Worm (Caenorhabditis elegans): ENCODE results near the gene F46B3.7.

DNA sequence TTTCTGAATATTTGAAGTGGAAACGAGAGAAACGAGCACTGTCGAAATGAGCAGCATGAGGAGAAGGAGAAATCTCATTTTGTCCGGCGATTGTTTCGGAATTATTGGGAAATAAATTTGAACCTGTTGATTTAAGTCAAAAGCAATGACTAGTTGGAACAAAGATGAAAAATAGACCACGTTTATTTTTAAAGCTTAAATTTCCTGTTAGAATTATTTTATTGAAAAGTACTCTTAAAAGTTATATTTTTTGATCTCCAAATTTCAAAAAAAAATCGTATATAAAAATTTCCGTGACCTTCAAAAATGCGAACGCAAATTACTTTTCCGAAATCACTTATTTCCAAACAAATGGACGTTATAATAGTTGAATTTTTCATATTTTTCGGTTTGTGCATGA, 22.9 kb downstream of the F46B3.7 start, which contains the start of gene F26F2.11:
- TF ChIP-seq dve-1 (tag; optimal IDR thresholded peaks at IDR 0.05; ENCODE audit: insufficient read depth): no peak
- no peak for TF ChIP-seq T26A8.4 (GFP tag; IDR thresholded peaks at IDR 0.05)
- TF ChIP-seq jun-1 (tag; optimal IDR thresholded peaks at IDR 0.05): no peak
- no peak for TF ChIP-seq pqm-1 (tag; optimal IDR thresholded peaks at IDR 0.05)
- TF ChIP-seq ces-1 (GFP tag; optimal IDR thresholded peaks at IDR 0.05): no peak
- no peak for TF ChIP-seq nhr-25 (tag; optimal IDR thresholded peaks at IDR 0.05; ENCODE audit: borderline replicate concordance, insufficient read depth)
- no peak for TF ChIP-seq unc-62 (GFP tag; optimal IDR thresholded peaks at IDR 0.05 in 1 of 2)
- TF ChIP-seq unc-62 (tag; optimal IDR thresholded peaks at IDR 0.05): no peak
- TF ChIP-seq ama-1 (optimal IDR thresholded peaks at IDR 0.05): no peak
- TF ChIP-seq R02D3.7 (tag; optimal IDR thresholded peaks at IDR 0.05): no peak
- no peak for TF ChIP-seq ZK546.5 (tag; optimal IDR thresholded peaks at IDR 0.05)
- no peak for TF ChIP-seq nhr-6 (tag; optimal IDR thresholded peaks at IDR 0.05)
- no peak for TF ChIP-seq lin-39 (tag; optimal IDR thresholded peaks at IDR 0.05)
- TF ChIP-seq ztf-11 (tag; optimal IDR thresholded peaks at IDR 0.05): no peak

Data from whole organism, L4 larva.